Worm (Caenorhabditis elegans): Measurements from ENCODE around the gene tyra-3.

DNA sequence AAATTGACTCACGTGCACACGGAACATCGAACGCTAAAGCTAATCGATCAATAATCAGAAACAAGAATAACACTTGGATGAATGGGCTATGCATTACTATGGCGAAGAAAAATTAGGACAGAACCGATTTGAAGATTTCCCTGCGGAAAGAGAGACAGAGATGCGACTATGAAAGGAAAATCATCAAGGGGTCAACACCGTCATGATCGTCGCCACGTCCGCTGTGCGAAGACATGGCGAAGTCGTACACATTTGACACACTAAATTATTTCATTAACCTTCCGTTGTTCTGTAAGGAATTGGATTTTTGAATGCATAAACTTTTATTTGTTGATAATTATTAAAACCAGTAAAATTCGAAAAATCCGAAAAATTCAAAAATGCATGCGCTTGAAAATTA, 21.4 kb downstream of the tyra-3 start, which contains the start of gene M03F4.6:
- TF ChIP-seq ceh-82 (tag; optimal IDR thresholded peaks at IDR 0.05) (no peak), alr-1 (tag; optimal IDR thresholded peaks at IDR 0.05; ENCODE audit: borderline replicate concordance) (no peak), hlh-4 (tag; optimal IDR thresholded peaks at IDR 0.05) (no peak), sptf-1 (tag; optimal IDR thresholded peaks at IDR 0.05) (no peak), egl-27 (tag; optimal IDR thresholded peaks at IDR 0.05) (no peak)
